Worm (Caenorhabditis elegans) whole organism, L3 larva: ENCODE data around the gene F46C5.9.

ENCODE experiments used
- R02D3.7 ChIP-seq: fragments of 150-350 bp; optimal IDR thresholded peaks from 2 replicates; lab custom pipeline; 2014; ENCODE audit warnings: missing biosample characterization, missing genetic modification characterization
- ZK546.5 ChIP-seq: sonication (generic microtip); optimal IDR thresholded peaks from 2 replicates; lab custom pipeline; 2017; ENCODE audit warnings: missing biosample characterization, missing genetic modification characterization
- ceh-16 ChIP-seq: sonication (generic microtip); optimal IDR thresholded peaks from 2 replicates; lab custom pipeline; 2017; ENCODE audit warnings: missing biosample characterization, missing genetic modification characterization
- ceh-28 ChIP-seq: fragments of 150-350 bp; optimal IDR thresholded peaks from 2 replicates; lab custom pipeline; 2014; ENCODE audit warnings: missing biosample characterization, missing genetic modification reagents, missing genetic modification characterization
- ceh-82 ChIP-seq: fragments of 150-350 bp; optimal IDR thresholded peaks from 2 replicates; lab custom pipeline; 2014; ENCODE audit warnings: missing biosample characterization, missing genetic modification characterization
- ceh-9 ChIP-seq: sonication (generic microtip); optimal IDR thresholded peaks from 2 replicates; lab custom pipeline; 2018; ENCODE audit warnings: missing biosample characterization, missing genetic modification characterization
- egl-27 ChIP-seq: sonication (generic microtip); optimal IDR thresholded peaks from 4 replicates; lab custom pipeline; 2017; ENCODE audit warnings: missing biosample characterization, missing genetic modification reagents, missing genetic modification characterization
- egl-5 ChIP-seq: fragments of 150-350 bp; optimal IDR thresholded peaks from 2 replicates; lab custom pipeline; 2017; ENCODE audit warnings: missing biosample characterization, missing genetic modification reagents, missing genetic modification characterization, inconsistent platforms
- elt-1 ChIP-seq: fragments of 150-350 bp; optimal IDR thresholded peaks from 2 replicates; lab custom pipeline; 2014; ENCODE audit warnings: missing biosample characterization, missing genetic modification characterization
- elt-2 ChIP-seq: sonication (generic microtip); optimal IDR thresholded peaks from 2 replicates; lab custom pipeline; 2016; ENCODE audit warnings: missing genetic modification reagents, mild to moderate bottlenecking, missing genetic modification characterization, missing compliant biosample characterization
- elt-3 ChIP-seq, 3 experiments: fragments of 150-350 bp in 1 of 3; sonication (generic microtip) in 2 of 3; optimal IDR thresholded peaks; 2 replicates in 2 of 3; 4 replicates in 1 of 3; lab custom pipeline; 2014 to 2017; ENCODE audit warnings: missing biosample characterization in 3 of 3, missing genetic modification characterization in 3 of 3
- fkh-2 ChIP-seq: fragments of 150-350 bp; optimal IDR thresholded peaks from 2 replicates; lab custom pipeline; 2014; ENCODE audit warnings: missing biosample characterization, missing genetic modification reagents, missing genetic modification characterization
- fos-1 ChIP-seq: fragments of 150-350 bp; optimal IDR thresholded peaks from 2 replicates; lab custom pipeline; 2014; ENCODE audit warnings: missing biosample characterization, missing genetic modification characterization
- hmg-11 ChIP-seq: sonication (generic microtip); optimal IDR thresholded peaks from 2 replicates; lab custom pipeline; 2016; ENCODE audit warnings: missing genetic modification characterization, missing compliant biosample characterization
- lin-15B ChIP-seq: fragments of 150-350 bp; optimal IDR thresholded peaks from 2 replicates; lab custom pipeline; 2014; ENCODE audit warnings: missing biosample characterization, missing genetic modification characterization
- lsy-12 ChIP-seq: sonication (generic microtip); optimal IDR thresholded peaks from 2 replicates; lab custom pipeline; 2016; ENCODE audit warnings: mild to moderate bottlenecking, missing genetic modification characterization, missing compliant biosample characterization
- mdl-1 ChIP-seq: fragments of 150-350 bp; optimal IDR thresholded peaks from 2 replicates; lab custom pipeline; 2014; ENCODE audit warnings: missing biosample characterization, missing genetic modification characterization
- mml-1 ChIP-seq: fragments of 150-350 bp; sonication (generic microtip); optimal IDR thresholded peaks from 3 replicates; lab custom pipeline; 2014; ENCODE audit warnings: missing biosample characterization, missing genetic modification characterization
- nfya-1 ChIP-seq: sonication (generic microtip); optimal IDR thresholded peaks from 2 replicates; lab custom pipeline; 2017; ENCODE audit warnings: missing genetic modification characterization, mild to moderate bottlenecking, missing compliant biosample characterization, antibody characterized with exemption, moderate library complexity; ENCODE audit not compliant: insufficient read depth
- nhr-11 ChIP-seq: fragments of 150-350 bp; optimal IDR thresholded peaks from 2 replicates; lab custom pipeline; 2014; ENCODE audit warnings: missing biosample characterization, missing genetic modification characterization
- nhr-12 ChIP-seq: fragments of 150-350 bp; optimal IDR thresholded peaks from 2 replicates; lab custom pipeline; 2014; ENCODE audit warnings: missing biosample characterization, missing genetic modification characterization
- nhr-23 ChIP-seq: fragments of 150-350 bp; optimal IDR thresholded peaks from 2 replicates; lab custom pipeline; 2014; ENCODE audit warnings: missing biosample characterization, missing genetic modification reagents, missing genetic modification characterization
- nhr-237 ChIP-seq: fragments of 150-350 bp; optimal IDR thresholded peaks from 2 replicates; lab custom pipeline; 2014; ENCODE audit warnings: missing biosample characterization, missing genetic modification characterization
- nhr-25 ChIP-seq: sonication (generic microtip); optimal IDR thresholded peaks from 2 replicates; lab custom pipeline; 2017; ENCODE audit warnings: missing biosample characterization, missing genetic modification characterization
- nhr-28 ChIP-seq: fragments of 150-350 bp; optimal IDR thresholded peaks from 2 replicates; lab custom pipeline; 2014; ENCODE audit warnings: missing biosample characterization, missing genetic modification characterization
- nhr-43 ChIP-seq: sonication (generic microtip); optimal IDR thresholded peaks from 2 replicates; lab custom pipeline; 2016; ENCODE audit warnings: mild to moderate bottlenecking, missing genetic modification characterization, missing compliant biosample characterization; ENCODE audit not compliant: poor library complexity, severe bottlenecking
- nhr-77 ChIP-seq: fragments of 150-350 bp; optimal IDR thresholded peaks from 2 replicates; lab custom pipeline; 2014; ENCODE audit warnings: missing biosample characterization, missing genetic modification characterization
- pha-4 ChIP-seq: fragments of 150-350 bp; optimal IDR thresholded peaks from 2 replicates; lab custom pipeline; 2014; ENCODE audit warnings: missing biosample characterization, missing genetic modification reagents, missing genetic modification characterization
- pqm-1 ChIP-seq: fragments of 150-350 bp; optimal IDR thresholded peaks from 2 replicates; lab custom pipeline; 2017; ENCODE audit warnings: missing biosample characterization, missing genetic modification characterization, inconsistent platforms
- sea-2 ChIP-seq: fragments of 150-350 bp; sonication (generic microtip); optimal IDR thresholded peaks from 4 replicates; lab custom pipeline; 2014; ENCODE audit warnings: missing biosample characterization, missing genetic modification reagents, missing genetic modification characterization
- unc-62 ChIP-seq: fragments of 150-350 bp; sonication (generic microtip); optimal IDR thresholded peaks from 4 replicates; lab custom pipeline; 2014; ENCODE audit warnings: missing biosample characterization, missing genetic modification reagents, missing genetic modification characterization
- zag-1 ChIP-seq: fragments of 150-350 bp; optimal IDR thresholded peaks from 2 replicates; lab custom pipeline; 2014; ENCODE audit warnings: missing biosample characterization, missing genetic modification characterization
- ztf-11 ChIP-seq: fragments of 150-350 bp; optimal IDR thresholded peaks from 2 replicates; lab custom pipeline; 2014; ENCODE audit warnings: missing biosample characterization, missing genetic modification characterization
- ztf-4 ChIP-seq: fragments of 150-350 bp; optimal IDR thresholded peaks from 2 replicates; lab custom pipeline; 2014; ENCODE audit warnings: missing biosample characterization, missing genetic modification characterization

The F46C5.9 gene

ce11 chrII:8769375-8769774 lies 41.2 kb downstream of the F46C5.9 start:
- TF ChIP-seq nhr-12 (tag; lab: Kevin White, UChicago) (no peak), elt-2 (tag; lab: Kevin White, UChicago) (peak; percentile 5), ztf-4 (tag; lab: Kevin White, UChicago) (no peak), nfya-1 (tag; lab: Kevin White, UChicago) (peak; percentile 26), nhr-77 (tag; lab: Kevin White, UChicago) (no peak), zag-1 (tag; lab: Kevin White, UChicago) (no peak), mml-1 (tag; lab: Kevin White, UChicago) (no peak), ceh-28 (no peak), unc-62 (GFP tag; lab: Kevin White, UChicago) (no peak), egl-5 (tag; lab: Kevin White, UChicago) (no peak), hmg-11 (tag; lab: Kevin White, UChicago) (peak; percentile 57), ztf-11 (tag; lab: Kevin White, UChicago) (no peak), ceh-16 (no peak), pqm-1 (peak; percentile 18), pha-4 (tag; lab: Kevin White, UChicago) (peak; percentile 44), ZK546.5 (tag; lab: Kevin White, UChicago) (no peak)

ce11 chrII:8766897-8767296 lies 43.6 kb downstream of the F46C5.9 start, which contains the start of gene pah-1:
TSS of gene pah-1 (minus strand) at chrII:8766997.
- TF ChIP-seq nhr-237 (tag; lab: Kevin White, UChicago) (no peak), ceh-82 (tag; lab: Kevin White, UChicago) (no peak), R02D3.7 (no peak), fkh-2 (no peak), pha-4 (tag; lab: Kevin White, UChicago) (no peak), nfya-1 (tag; lab: Kevin White, UChicago) (no peak), nhr-25 (tag; lab: Kevin White, UChicago) (no peak), elt-3 (tag; optimal IDR thresholded peaks at IDR 0.05; lab: Kevin White, UChicago) (no peak), egl-27 (no peak), mdl-1 (tag; lab: Kevin White, UChicago) (no peak)

ce11 chrII:8766475-8766874 lies 44.1 kb downstream of the F46C5.9 start, which contains the start of the genes nsph-1.1 and K08F8.15:
TSS of gene nsph-1.1 (plus strand) at chrII:8766775.
TSS of gene K08F8.15 (plus strand) at chrII:8766809.
- no peak for TF ChIP-seq ZK546.5 (tag; lab: Kevin White, UChicago)
- no peak for TF ChIP-seq hmg-11 (tag; lab: Kevin White, UChicago)
- no peak for TF ChIP-seq egl-27
- TF ChIP-seq elt-1 (tag; lab: Kevin White, UChicago) = no peak
- no peak for TF ChIP-seq nhr-11 (tag; lab: Kevin White, UChicago)
- TF ChIP-seq ztf-4 (tag; lab: Kevin White, UChicago) = no peak
- TF ChIP-seq nhr-23 (tag; lab: Kevin White, UChicago) = no peak
- TF ChIP-seq ztf-11 (tag; lab: Kevin White, UChicago) = no peak
- TF ChIP-seq nfya-1 (tag; lab: Kevin White, UChicago) = no peak
- no peak for TF ChIP-seq ceh-9 (tag; lab: Kevin White, UChicago)
- no peak for TF ChIP-seq lin-15B (tag; lab: Kevin White, UChicago)
- no peak for TF ChIP-seq ceh-28
- no peak for TF ChIP-seq sea-2 (GFP tag; lab: Kevin White, UChicago)

ce11 chrII:8765131-8765530 lies 45.4 kb downstream of the F46C5.9 start:
- TF ChIP-seq nhr-25 (tag; lab: Kevin White, UChicago) (peak; percentile 24), nhr-28 (tag; lab: Kevin White, UChicago) (no peak), lsy-12 (peak; percentile 2), ceh-9 (tag; lab: Kevin White, UChicago) (no peak), mdl-1 (tag; lab: Kevin White, UChicago) (peak; percentile 48), R02D3.7 (no peak), nhr-43 (tag; lab: Kevin White, UChicago) (peak; percentile 81), nhr-23 (tag; lab: Kevin White, UChicago) (peak; percentile 70), ceh-16 (no peak), fos-1 (tag; lab: Kevin White, UChicago) (no peak)
